Worm (Caenorhabditis elegans) whole organism, early embryonic: ENCODE data around the gene glr-4.

ENCODE experiments used
- B0310.2 ChIP-seq: sonication (generic microtip); optimal IDR thresholded peaks from 2 replicates; lab custom pipeline; 2016; ENCODE audit warnings: mild to moderate bottlenecking, missing genetic modification characterization, missing compliant biosample characterization
- F13C5.2 ChIP-seq: sonication (generic microtip); optimal IDR thresholded peaks from 2 replicates; lab custom pipeline; 2017; ENCODE audit warnings: mild to moderate bottlenecking, missing genetic modification characterization, inconsistent platforms, missing compliant biosample characterization
- aly-1 ChIP-seq: sonication (generic microtip); optimal IDR thresholded peaks from 2 replicates; lab custom pipeline; 2016; ENCODE audit warnings: missing genetic modification characterization, missing compliant biosample characterization
- ama-1 ChIP-seq: fragments of 150-350 bp; optimal IDR thresholded peaks from 2 replicates; lab custom pipeline; 2014
- ceh-13 ChIP-seq: fragments of 200-800 bp; sonication (Bioruptor generic); optimal IDR thresholded peaks from 2 replicates; lab custom pipeline; 2018; ENCODE audit warnings: mild to moderate bottlenecking, missing genetic modification characterization, missing compliant biosample characterization
- ceh-36 ChIP-seq: sonication (generic microtip); optimal IDR thresholded peaks from 2 replicates; lab custom pipeline; 2016; ENCODE audit warnings: missing genetic modification characterization, inconsistent platforms, missing compliant biosample characterization
- ets-7 ChIP-seq: sonication (generic microtip); optimal IDR thresholded peaks from 2 replicates; lab custom pipeline; 2016; ENCODE audit warnings: missing genotype, missing genetic modification characterization, missing compliant biosample characterization
- hmg-4 ChIP-seq: fragments of 200-800 bp; sonication (Bioruptor generic); optimal IDR thresholded peaks from 2 replicates; lab custom pipeline; 2018; ENCODE audit warnings: mild to moderate bottlenecking, missing genetic modification characterization, missing compliant biosample characterization
- hnd-1 ChIP-seq: sonication (generic microtip); optimal IDR thresholded peaks from 2 replicates; lab custom pipeline; 2016; ENCODE audit warnings: missing genetic modification characterization, missing compliant biosample characterization
- pes-1 ChIP-seq: fragments of 200-800 bp; sonication (Bioruptor generic); IDR thresholded peaks from 2 replicates; pipeline ENCODE4 v1.3.6; 2022; ENCODE audit warnings: missing genetic modification reagents, missing genetic modification characterization, missing compliant biosample characterization
- tra-4 ChIP-seq: sonication (generic microtip); optimal IDR thresholded peaks from 2 replicates; lab custom pipeline; 2017; ENCODE audit warnings: missing genetic modification characterization, missing compliant biosample characterization

- TF ChIP-seq aly-1 (tag; lab: Kevin White, UChicago) (no peak), hmg-4 (GFP tag; lab: Kevin White, UChicago) (no peak), ama-1 (lab: Kevin White, UChicago) (no peak), ceh-36 (no peak), B0310.2 (no peak), F13C5.2 (tag; lab: Kevin White, UChicago) (no peak), ets-7 (tag; lab: Kevin White, UChicago) (no peak), ceh-13 (GFP tag; lab: Kevin White, UChicago) (no peak), pes-1 (GFP tag; lab: Robert Waterston, UW) (no peak), hnd-1 (tag; lab: Kevin White, UChicago) (no peak), tra-4 (tag; lab: Kevin White, UChicago) (no peak)
Observed at ce11 chrII:7792514-7792913, 1.6 kb downstream of the glr-4 start.
